Fruit fly (Drosophila melanogaster): ENCODE results near the gene SmD1.

DNA sequence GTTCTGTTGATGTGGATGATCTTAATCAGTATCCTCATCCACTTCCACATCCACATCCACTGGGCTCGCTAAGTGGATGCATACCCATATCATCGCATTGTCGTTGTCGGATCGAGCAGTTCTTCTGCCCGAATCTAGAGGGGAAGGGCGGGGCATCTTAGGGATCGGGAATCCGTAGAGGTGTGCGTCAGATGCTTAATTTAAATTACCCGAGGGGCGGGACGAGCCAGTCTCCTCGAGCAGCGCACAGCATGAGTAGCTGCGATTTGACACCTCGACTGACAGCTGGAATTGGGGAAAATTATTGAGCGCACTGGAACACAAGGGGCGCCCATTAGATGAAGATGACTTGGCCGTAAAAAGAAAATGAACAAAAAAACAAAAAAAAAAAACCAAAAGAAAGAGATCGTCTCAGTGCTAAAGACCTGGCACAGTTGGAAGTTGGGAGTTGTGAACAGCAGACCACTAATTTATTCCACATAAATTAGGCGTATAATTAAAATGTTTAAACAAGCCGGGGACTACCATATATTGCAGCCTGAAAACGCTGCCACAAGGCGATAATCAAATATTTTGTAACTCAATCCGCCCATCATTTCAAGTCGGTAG, 19.7 kb downstream of the SmD1 start:
- TF ChIP-seq Hr39 (GFP tag; optimal IDR thresholded peaks at IDR 0.05): no peak
- TF ChIP-seq Gug (GFP tag; IDR thresholded peaks at IDR 0.05): no peak
- no peak for TF ChIP-seq Hr38 (GFP tag; optimal IDR thresholded peaks at IDR 0.05)

Data from whole organism, prepupa.